Worm (Caenorhabditis elegans) whole organism, young adult: ENCODE data around the gene C50B8.5.
A peak's percentile ranks its signal among the peaks of the same experiment; 100 is the strongest.

Experiments
- B0019.2 ChIP-seq: fragments of 200-800 bp; sonication (Bioruptor generic); conservative IDR thresholded peaks from 2 replicates; pipeline ENCODE4 v1.3.6; 2022; ENCODE audit warnings: missing genetic modification reagents, missing genetic modification characterization, missing compliant biosample characterization
- attf-3 ChIP-seq: fragments of 200-800 bp; sonication (Bioruptor generic); conservative IDR thresholded peaks from 2 replicates; pipeline ENCODE4 v1.3.6; 2022; ENCODE audit warnings: missing genetic modification reagents, missing genetic modification characterization, missing compliant biosample characterization
- cebp-1 ChIP-seq, 2 experiments: fragments of 200-800 bp in 1 of 2; sonication (Bioruptor generic) in 1 of 2; sonication (generic microtip) in 1 of 2; IDR thresholded peaks in 1 of 2; optimal IDR thresholded peaks in 1 of 2; 2 replicates each; pipeline versions ENCODE4 v1.3.6 to Lab custom; 2017 to 2022; ENCODE audit warnings: missing compliant biosample characterization in 2 of 2, missing genetic modification characterization in 2 of 2, mild to moderate bottlenecking in 1 of 2, missing genetic modification reagents in 1 of 2, moderate library complexity in 1 of 2
- hrde-1 ChIP-seq: sonication (generic microtip); optimal IDR thresholded peaks from 2 replicates; lab custom pipeline; 2016; ENCODE audit warnings: missing genetic modification characterization, mild to moderate bottlenecking, missing compliant biosample characterization, moderate library complexity, missing genotype, missing genetic modification reagents, borderline replicate concordance
- nhr-80 ChIP-seq: sonication (generic microtip); optimal IDR thresholded peaks from 2 replicates; lab custom pipeline; 2016; ENCODE audit warnings: missing genetic modification characterization, missing compliant biosample characterization

Gene C50B8.5

DNA sequence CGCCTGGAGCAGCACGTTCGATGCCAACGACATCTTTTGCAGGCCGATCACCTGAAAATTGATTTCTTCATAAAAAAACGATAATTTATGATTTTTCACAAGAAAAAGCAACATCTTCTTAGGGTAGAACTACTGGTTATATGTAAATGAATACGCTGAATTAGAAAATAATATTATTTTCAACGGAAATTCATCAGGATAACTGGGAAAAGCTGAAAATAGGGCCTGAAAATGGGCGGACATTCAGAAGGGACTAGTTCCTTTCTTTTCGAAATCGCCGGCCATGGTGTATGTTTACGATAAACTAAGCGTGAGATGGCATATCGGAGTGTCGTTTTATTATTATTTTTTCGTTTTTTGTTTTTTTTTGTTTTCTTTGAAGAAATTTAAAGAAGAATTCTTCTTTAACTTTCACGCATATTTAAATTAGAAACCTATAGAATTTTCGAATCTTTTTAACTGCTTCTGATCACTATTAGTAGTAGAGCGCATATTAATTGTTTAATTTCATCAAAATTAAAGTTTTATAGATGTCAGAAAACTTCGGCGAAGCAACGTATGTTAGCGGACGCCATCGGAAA lies 44.8 kb downstream of the C50B8.5 start, which contains the start of the genes nduv-2 and F53F4.12:
TSS of gene nduv-2 (minus strand) at position 51 of the 581 bp plus-strand sequence.
TSS of gene F53F4.12 (plus strand) at position 531 of the 581 bp plus-strand sequence.
- TF ChIP-seq attf-3 (GFP tag; lab: Robert Waterston, UW) (peak; percentile 88), B0019.2 (no peak)

DNA sequence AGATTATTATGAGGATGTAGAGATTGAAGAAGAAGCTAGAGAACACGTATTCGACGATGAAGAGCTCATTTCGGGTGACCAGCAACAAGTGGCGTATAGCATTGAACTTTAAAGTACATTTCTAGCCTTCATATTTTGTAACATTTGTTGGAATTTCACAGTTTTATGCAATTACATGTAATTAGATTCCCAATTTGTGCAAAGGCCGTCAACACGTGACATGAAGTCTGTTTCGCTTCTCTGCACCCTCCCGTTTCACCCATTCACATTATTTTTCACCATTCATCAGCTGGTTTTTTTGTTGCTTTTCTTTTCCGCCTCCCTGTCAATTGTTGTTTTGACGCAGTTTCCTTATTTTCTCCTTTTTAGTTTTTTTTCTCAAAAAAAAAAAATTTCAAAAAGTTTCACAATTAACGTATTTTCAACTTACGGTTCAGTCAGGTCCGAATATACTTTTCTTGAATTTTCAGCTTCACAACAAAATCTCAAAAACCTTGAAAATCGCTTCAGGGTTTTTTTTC lies 46.4 kb downstream of the C50B8.5 start, which contains the start of gene sde-2:
TSS of gene sde-2 (plus strand) at position 471 of the 521 bp plus-strand sequence.
- TF ChIP-seq cebp-1 (GFP tag; IDR thresholded peaks at IDR 0.05; lab: Robert Waterston, UW) (no peak), cebp-1 (tag; optimal IDR thresholded peaks at IDR 0.05; lab: Kevin White, UChicago) (peak; percentile 7), nhr-80 (tag; lab: Kevin White, UChicago) (no peak)
- TF ChIP-seq, all 124 proteins: peak for 1

DNA sequence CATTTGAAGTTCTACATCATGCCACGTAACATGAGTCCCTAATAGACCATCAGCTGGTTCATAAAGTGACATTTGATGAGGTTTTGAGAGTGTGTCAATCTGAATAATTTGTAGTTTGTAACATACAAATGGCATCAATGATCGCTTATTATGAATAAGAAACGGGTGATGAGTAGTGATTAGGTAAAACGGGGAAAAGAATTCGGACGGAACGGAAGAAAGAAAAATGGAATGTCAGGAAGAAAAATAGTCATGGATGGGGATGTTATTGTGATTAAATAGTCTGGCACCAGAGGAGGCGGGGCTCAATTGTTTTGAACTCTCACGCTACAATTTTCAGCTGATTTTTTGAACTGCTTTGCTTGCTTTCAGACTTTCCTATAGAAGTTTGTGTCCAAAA lies 53.4 kb downstream of the C50B8.5 start, which contains the start of gene H37A05.2:
TSS of gene H37A05.2 (minus strand) at position 101 of the 400 bp plus-strand sequence.
- no peak for TF ChIP-seq hrde-1 (tag; lab: Kevin White, UChicago)
